Worm (Caenorhabditis elegans) whole organism, late embryonic: ENCODE data around the gene cyp-34A10.

Experiments
- ets-4 ChIP-seq: sonication (generic microtip); optimal IDR thresholded peaks from 2 replicates; lab custom pipeline; 2016; ENCODE audit warnings: missing genetic modification characterization, missing compliant biosample characterization
- pha-4 ChIP-seq: fragments of 150-350 bp; optimal IDR thresholded peaks from 2 replicates; lab custom pipeline; 2018; ENCODE audit warnings: missing biosample characterization, missing genetic modification reagents, missing genetic modification characterization
- tbx-7 ChIP-seq: sonication (generic microtip); optimal IDR thresholded peaks from 2 replicates; lab custom pipeline; 2016; ENCODE audit warnings: missing genotype, missing genetic modification characterization, missing compliant biosample characterization
- unc-86 ChIP-seq: sonication (generic microtip); optimal IDR thresholded peaks from 2 replicates; lab custom pipeline; 2016; ENCODE audit warnings: missing genetic modification characterization, missing compliant biosample characterization

- TF ChIP-seq tbx-7 (no peak), pha-4 (tag; lab: Kevin White, UChicago) (no peak), ets-4 (tag; lab: Kevin White, UChicago) (no peak), unc-86 (tag; lab: Kevin White, UChicago) (no peak)
These were observed 6.3 kb upstream of the cyp-34A10 start, which contains the start of gene nlp-34 for ce11 chrV:3979053-3979452.
